Worm (Caenorhabditis elegans) whole organism, young adult: ENCODE results near the gene F19H8.2.

Experiments
- C17E4.6 ChIP-seq: fragments of 200-800 bp; sonication (Bioruptor generic); IDR thresholded peaks from 2 replicates; pipeline ENCODE4 v1.3.6; 2022; ENCODE audit warnings: missing genetic modification reagents, missing genetic modification characterization, missing compliant biosample characterization
- D2030.7 ChIP-seq: fragments of 200-800 bp; sonication (Bioruptor generic); IDR thresholded peaks from 2 replicates; pipeline ENCODE4 v1.3.6; 2022; ENCODE audit warnings: missing genetic modification reagents, missing genetic modification characterization, missing compliant biosample characterization
- F33H1.4 ChIP-seq: fragments of 200-800 bp; sonication (Bioruptor generic); IDR thresholded peaks from 2 replicates; pipeline ENCODE4 v1.3.6; 2022; ENCODE audit warnings: missing genetic modification reagents, missing genetic modification characterization, missing compliant biosample characterization
- F52B5.7 ChIP-seq: sonication (generic microtip); optimal IDR thresholded peaks from 2 replicates; lab custom pipeline; 2016; ENCODE audit warnings: mild to moderate bottlenecking, missing genetic modification characterization, missing compliant biosample characterization
- T26A5.8 ChIP-seq: sonication (generic microtip); optimal IDR thresholded peaks from 2 replicates; lab custom pipeline; 2016; ENCODE audit warnings: missing genetic modification characterization, missing compliant biosample characterization
- Y53F4B.3 ChIP-seq: fragments of 200-800 bp; sonication (Bioruptor generic); IDR thresholded peaks from 2 replicates; pipeline ENCODE4 v1.3.6; 2022; ENCODE audit warnings: missing genetic modification reagents, missing genetic modification characterization, missing compliant biosample characterization
- Y53G8AR.9 ChIP-seq: fragments of 200-800 bp; sonication (Bioruptor generic); conservative IDR thresholded peaks from 2 replicates; pipeline ENCODE4 v1.3.6; 2022; ENCODE audit warnings: missing genetic modification reagents, missing genetic modification characterization, missing compliant biosample characterization
- ama-1 ChIP-seq, 3 experiments: fragments of 150-350 bp in 1 of 3; sonication (generic microtip) in 2 of 3; optimal IDR thresholded peaks; 2 replicates each; lab custom pipeline; 2014 to 2018; ENCODE audit warnings: missing biosample characterization in 2 of 3, missing genetic modification characterization in 2 of 3, missing genetic modification reagents in 2 of 3
- atf-7 ChIP-seq: sonication (generic microtip); optimal IDR thresholded peaks from 2 replicates; lab custom pipeline; 2017; ENCODE audit warnings: mild to moderate bottlenecking, missing genetic modification characterization, missing compliant biosample characterization
- athp-1 ChIP-seq: sonication (generic microtip); optimal IDR thresholded peaks from 2 replicates; lab custom pipeline; 2017; ENCODE audit warnings: mild to moderate bottlenecking, missing genetic modification characterization, missing compliant biosample characterization
- attf-5 ChIP-seq: fragments of 200-800 bp; sonication (Bioruptor generic); optimal IDR thresholded peaks from 2 replicates; lab custom pipeline; 2018; ENCODE audit warnings: mild to moderate bottlenecking, missing genetic modification characterization, missing compliant biosample characterization
- bed-2 ChIP-seq: fragments of 200-800 bp; sonication (Bioruptor generic); IDR thresholded peaks from 2 replicates; pipeline ENCODE4 v1.3.6; 2022; ENCODE audit warnings: missing genetic modification reagents, missing genetic modification characterization, missing compliant biosample characterization
- cebp-1 ChIP-seq, 2 experiments: fragments of 200-800 bp in 1 of 2; sonication (Bioruptor generic) in 1 of 2; sonication (generic microtip) in 1 of 2; IDR thresholded peaks in 1 of 2; optimal IDR thresholded peaks in 1 of 2; 2 replicates each; pipeline versions ENCODE4 v1.3.6 to Lab custom; 2017 to 2022; ENCODE audit warnings: missing compliant biosample characterization in 2 of 2, missing genetic modification characterization in 2 of 2, mild to moderate bottlenecking in 1 of 2, missing genetic modification reagents in 1 of 2, moderate library complexity in 1 of 2
- cebp-2 ChIP-seq: fragments of 200-800 bp; sonication (Bioruptor generic); IDR thresholded peaks from 2 replicates; pipeline ENCODE4 v1.3.6; 2022; ENCODE audit warnings: missing genetic modification characterization, missing compliant biosample characterization
- dpl-1 ChIP-seq: fragments of 150-350 bp; optimal IDR thresholded peaks from 2 replicates; lab custom pipeline; 2014; ENCODE audit warnings: missing biosample characterization, missing genetic modification reagents, missing genetic modification characterization
- egl-44 ChIP-seq: fragments of 200-800 bp; sonication (Bioruptor generic); IDR thresholded peaks from 2 replicates; pipeline ENCODE4 v1.3.6; 2022; ENCODE audit warnings: missing genetic modification reagents, missing genetic modification characterization, missing compliant biosample characterization
- gei-17 ChIP-seq: fragments of 200-800 bp; sonication (Bioruptor generic); optimal IDR thresholded peaks from 2 replicates; lab custom pipeline; 2018; ENCODE audit warnings: mild to moderate bottlenecking, missing genetic modification characterization, missing compliant biosample characterization
- him-1 ChIP-seq: sonication (generic microtip); optimal IDR thresholded peaks from 2 replicates; lab custom pipeline; 2016; ENCODE audit warnings: missing genotype, missing genetic modification reagents, missing genetic modification characterization, missing compliant biosample characterization
- lin-40 ChIP-seq: sonication (generic microtip); optimal IDR thresholded peaks from 2 replicates; lab custom pipeline; 2016; ENCODE audit warnings: missing genetic modification characterization, mild to moderate bottlenecking, missing compliant biosample characterization, missing genotype, missing genetic modification reagents
- madf-6 ChIP-seq: fragments of 200-800 bp; sonication (Bioruptor generic); IDR thresholded peaks from 2 replicates; pipeline ENCODE4 v1.3.6; 2022; ENCODE audit warnings: missing genetic modification reagents, missing genetic modification characterization, missing compliant biosample characterization
- mcd-1 ChIP-seq: fragments of 200-800 bp; sonication (Bioruptor generic); IDR thresholded peaks from 2 replicates; pipeline ENCODE4 v1.3.6; 2022; ENCODE audit warnings: missing genetic modification reagents, missing genetic modification characterization, missing compliant biosample characterization
- mel-28 ChIP-seq: sonication (generic microtip); optimal IDR thresholded peaks from 2 replicates; lab custom pipeline; 2016; ENCODE audit warnings: borderline replicate concordance, mild to moderate bottlenecking, missing genetic modification characterization, missing compliant biosample characterization
- nfya-2 ChIP-seq: fragments of 200-800 bp; sonication (Bioruptor generic); IDR thresholded peaks from 2 replicates; pipeline ENCODE4 v1.3.6; 2022; ENCODE audit warnings: missing genetic modification reagents, missing genetic modification characterization, missing compliant biosample characterization
- nhr-120 ChIP-seq: fragments of 200-800 bp; sonication (Bioruptor generic); IDR thresholded peaks from 2 replicates; pipeline ENCODE4 v1.3.6; 2022; ENCODE audit warnings: missing genetic modification characterization, missing compliant biosample characterization
- pbrm-1 ChIP-seq: fragments of 200-800 bp; sonication (Bioruptor generic); IDR thresholded peaks from 2 replicates; pipeline ENCODE4 v1.3.6; 2022; ENCODE audit warnings: missing genetic modification reagents, missing genetic modification characterization, missing compliant biosample characterization
- pha-4 ChIP-seq: fragments of 150-350 bp; sonication (generic microtip); optimal IDR thresholded peaks from 2 replicates; lab custom pipeline; 2014; ENCODE audit warnings: missing biosample characterization, missing genetic modification reagents, missing genetic modification characterization
- rcor-1 ChIP-seq: fragments of 200-800 bp; sonication (Bioruptor generic); IDR thresholded peaks from 2 replicates; pipeline ENCODE4 v1.3.6; 2022; ENCODE audit warnings: missing genetic modification reagents, missing genetic modification characterization, missing compliant biosample characterization
- sea-2 ChIP-seq: fragments of 200-800 bp; sonication (Bioruptor generic); IDR thresholded peaks from 2 replicates; pipeline ENCODE4 v1.3.6; 2022; ENCODE audit warnings: missing genetic modification characterization, missing compliant biosample characterization
- snpc-3.4 ChIP-seq: sonication (generic microtip); optimal IDR thresholded peaks from 2 replicates; lab custom pipeline; 2017; ENCODE audit warnings: missing genetic modification characterization, mild to moderate bottlenecking, missing compliant biosample characterization, antibody characterized with exemption, moderate library complexity, missing genotype, missing genetic modification reagents
- somi-1 ChIP-seq: fragments of 200-800 bp; sonication (Bioruptor generic); optimal IDR thresholded peaks from 2 replicates; lab custom pipeline; 2018; ENCODE audit warnings: mild to moderate bottlenecking, missing genetic modification characterization, missing compliant biosample characterization
- tlf-1 ChIP-seq: fragments of 200-800 bp; sonication (Bioruptor generic); optimal IDR thresholded peaks from 2 replicates; lab custom pipeline; 2018; ENCODE audit warnings: mild to moderate bottlenecking, missing genetic modification characterization, missing compliant biosample characterization
- zim-3 ChIP-seq: sonication (generic microtip); optimal IDR thresholded peaks from 2 replicates; lab custom pipeline; 2017; ENCODE audit warnings: mild to moderate bottlenecking, missing genetic modification characterization, moderate library complexity, missing compliant biosample characterization
- ztf-18 ChIP-seq: sonication (generic microtip); optimal IDR thresholded peaks from 2 replicates; lab custom pipeline; 2016; ENCODE audit warnings: missing genotype, mild to moderate bottlenecking, missing genetic modification characterization, missing compliant biosample characterization
- ztf-22 ChIP-seq: fragments of 200-800 bp; sonication (Bioruptor generic); optimal IDR thresholded peaks from 2 replicates; lab custom pipeline; 2018; ENCODE audit warnings: mild to moderate bottlenecking, missing genetic modification characterization, moderate library complexity, missing compliant biosample characterization
- ztf-3 ChIP-seq: fragments of 200-800 bp; sonication (Bioruptor generic); optimal IDR thresholded peaks from 2 replicates; lab custom pipeline; 2018; ENCODE audit warnings: mild to moderate bottlenecking, missing genetic modification characterization, missing compliant biosample characterization

Gene F19H8.2

DNA sequence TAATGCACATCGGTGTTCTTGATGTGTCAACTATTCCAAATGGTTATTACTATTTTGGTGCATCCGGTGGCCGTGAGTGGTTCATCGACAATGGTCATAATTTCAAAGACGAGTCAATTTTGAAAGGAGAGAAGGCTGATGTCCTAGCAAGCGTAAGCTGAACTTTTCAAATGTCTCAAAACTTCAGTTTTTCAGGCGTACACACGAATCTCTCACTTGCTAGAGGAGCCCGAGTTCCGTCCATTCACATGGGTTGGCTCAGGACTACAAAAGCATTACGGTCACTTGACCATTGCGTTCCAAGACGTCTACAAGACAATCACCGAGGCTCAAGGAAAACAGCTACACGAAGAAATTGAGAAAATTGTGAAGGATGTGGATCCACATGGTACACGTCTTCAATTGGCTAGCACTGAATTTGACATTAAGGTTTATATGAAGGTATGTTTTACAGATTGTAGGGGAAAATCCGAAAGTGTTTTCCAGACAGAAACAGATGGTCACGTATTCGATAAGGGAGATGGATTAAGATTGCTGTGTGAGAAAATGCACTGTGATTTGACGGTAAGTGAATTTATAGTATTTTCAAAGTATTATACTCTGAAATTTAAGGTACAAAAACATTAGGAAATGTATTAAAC lies 3.7 kb upstream of the F19H8.2 start:
- TF ChIP-seq zim-3 (tag; lab: Kevin White, UChicago) (no peak), F52B5.7 (tag; lab: Kevin White, UChicago) (peak; percentile 1)

DNA sequence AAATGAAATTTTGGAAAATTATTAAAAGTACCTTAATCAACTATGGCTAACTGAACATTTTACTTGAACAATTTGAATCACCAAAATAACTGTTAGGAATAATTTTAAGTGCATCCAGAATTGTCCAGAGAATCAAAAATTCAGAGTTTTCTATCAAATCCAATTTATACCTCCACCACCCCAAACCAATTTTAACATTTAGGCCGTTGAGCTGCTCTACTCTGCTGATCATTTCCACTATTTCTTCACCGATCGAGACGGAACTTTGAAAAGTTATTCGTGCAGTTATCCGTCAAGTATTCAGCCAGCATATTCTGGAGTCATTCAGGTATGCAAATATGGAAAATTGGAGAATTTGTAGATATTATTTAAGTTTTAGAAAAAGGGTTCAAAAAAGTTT lies 2.8 kb upstream of the F19H8.2 start:
- TF ChIP-seq ama-1 (optimal IDR thresholded peaks at IDR 0.05; lab: Kevin White, UChicago) (peak; percentile 40), ama-1 (GFP tag; optimal IDR thresholded peaks at IDR 0.05; lab: Kevin White, UChicago) (no peak), nfya-2 (GFP tag; lab: Robert Waterston, UW) (no peak)

DNA sequence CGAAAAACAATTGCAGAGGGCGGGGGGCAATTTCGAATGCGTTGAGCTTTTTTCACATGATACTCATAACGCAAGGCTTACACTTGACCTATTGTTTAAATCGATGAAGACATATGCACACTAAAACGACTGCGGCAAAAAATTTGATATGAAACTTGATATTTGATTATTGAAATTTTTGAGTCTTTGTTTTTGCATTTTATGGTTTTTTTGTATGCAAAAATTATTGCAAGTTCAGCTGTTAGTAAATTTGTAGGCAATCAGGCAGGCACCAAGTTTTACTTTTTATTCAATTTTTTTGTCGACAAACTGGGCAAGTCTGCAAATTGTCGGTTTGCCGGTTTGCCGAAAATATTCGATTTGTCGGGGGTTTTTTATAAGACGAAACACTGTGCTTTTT lies 503 bp upstream of the F19H8.2 start, which contains the start of gene arl-3:
Gene arl-3, plus strand, starts transcription at position 301 of the 400 bp plus-strand sequence.
- TF ChIP-seq pbrm-1 (GFP tag; lab: Robert Waterston, UW) = no peak
- no peak for TF ChIP-seq Y53F4B.3
- no peak for TF ChIP-seq ztf-18 (tag; lab: Kevin White, UChicago)
- no peak for TF ChIP-seq cebp-2 (GFP tag; lab: Robert Waterston, UW)
- TF ChIP-seq dpl-1 (GFP tag; lab: Kevin White, UChicago) = no peak
- 0 out of 2 replicates have a peak, but pooled peaks have one; percentile 40 for TF ChIP-seq Y53G8AR.9 (GFP tag; lab: Robert Waterston, UW)

DNA sequence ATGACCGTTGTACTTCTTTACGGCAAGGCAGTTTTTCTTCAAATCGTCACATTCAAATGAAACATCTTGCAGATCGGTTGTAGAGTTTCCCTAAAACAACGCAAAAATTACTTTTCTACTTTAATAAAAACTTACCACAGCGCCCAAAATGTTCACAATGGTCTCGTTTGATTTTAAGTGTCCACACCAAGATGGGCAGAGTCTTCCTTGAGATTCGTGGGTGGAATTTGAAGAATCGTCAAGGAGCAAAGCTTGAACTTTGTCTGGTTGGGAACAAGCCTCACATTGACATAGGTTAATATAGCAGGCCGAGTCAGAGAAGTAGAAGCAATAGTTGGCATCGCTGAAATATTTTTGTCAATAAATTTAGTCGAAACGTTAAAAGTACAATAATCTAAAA lies 643 bp downstream of the F19H8.2 start:
- TF ChIP-seq athp-1 (no peak), bed-2 (GFP tag; lab: Robert Waterston, UW) (no peak), nhr-120 (GFP tag; lab: Robert Waterston, UW) (no peak), D2030.7 (no peak), egl-44 (no peak), lin-40 (no peak), snpc-3.4 (tag; lab: Kevin White, UChicago) (no peak), attf-5 (no peak), ztf-22 (GFP tag; lab: Kevin White, UChicago) (no peak), gei-17 (GFP tag; lab: Kevin White, UChicago) (no peak), sea-2 (GFP tag; lab: Robert Waterston, UW) (no peak), cebp-1 (GFP tag; IDR thresholded peaks at IDR 0.05; lab: Robert Waterston, UW) (no peak), cebp-1 (tag; optimal IDR thresholded peaks at IDR 0.05; lab: Kevin White, UChicago) (no peak)

DNA sequence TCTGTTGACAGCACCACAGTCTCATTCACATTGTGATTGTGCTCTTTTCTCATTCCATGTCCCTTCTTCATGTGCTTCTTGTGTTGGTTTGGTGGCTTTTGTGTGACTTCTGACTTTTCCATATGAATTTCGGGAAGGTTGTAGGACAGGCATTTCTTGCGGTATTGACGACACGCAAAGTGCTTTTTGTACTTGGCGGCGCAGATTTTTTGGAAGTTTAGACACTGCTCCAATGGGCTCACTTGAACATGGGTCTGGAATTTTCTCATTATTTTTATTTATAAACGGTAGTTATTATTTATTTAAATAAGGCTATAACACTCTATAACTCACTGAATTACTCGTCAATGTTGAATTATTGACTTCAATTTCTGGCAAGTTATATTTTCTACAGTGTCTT lies 1.4 kb downstream of the F19H8.2 start:
- TF ChIP-seq ama-1 (optimal IDR thresholded peaks at IDR 0.05; lab: Kevin White, UChicago) (peak; percentile 60), ama-1 (GFP tag; optimal IDR thresholded peaks at IDR 0.05; lab: Kevin White, UChicago) (no peak), mel-28 (no peak)

DNA sequence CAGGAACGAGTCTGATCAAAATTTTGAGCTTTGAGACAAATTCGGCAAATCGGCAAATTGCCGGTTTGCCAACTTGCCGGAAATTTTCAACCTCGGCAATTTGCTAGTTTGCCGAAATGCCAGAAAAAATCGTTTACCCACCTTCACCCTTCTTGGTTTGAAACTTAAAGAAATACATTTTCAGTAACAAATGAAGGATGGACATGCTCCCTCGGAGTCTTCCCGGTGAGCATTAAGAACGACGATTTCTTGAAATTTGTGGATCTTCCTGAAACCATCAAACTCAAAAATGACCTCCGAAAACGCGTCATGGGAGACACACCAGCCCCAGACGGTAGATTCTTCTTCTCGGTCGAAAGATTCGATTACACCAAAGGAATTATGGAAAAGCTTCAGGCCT lies 2.9 kb downstream of the F19H8.2 start:
- TF ChIP-seq somi-1 (GFP tag; lab: Kevin White, UChicago) (no peak), T26A5.8 (no peak), C17E4.6 (GFP tag; lab: Robert Waterston, UW) (no peak), F33H1.4 (GFP tag; lab: Robert Waterston, UW) (no peak), rcor-1 (no peak), tlf-1 (no peak), D2030.7 (no peak), dpl-1 (GFP tag; lab: Kevin White, UChicago) (no peak), him-1 (tag; lab: Kevin White, UChicago) (no peak), madf-6 (GFP tag; lab: Robert Waterston, UW) (no peak), mcd-1 (GFP tag; lab: Robert Waterston, UW) (no peak), athp-1 (no peak), ztf-3 (GFP tag; lab: Kevin White, UChicago) (no peak), pha-4 (tag; lab: Kevin White, UChicago) (no peak), atf-7 (tag; lab: Kevin White, UChicago) (no peak), F52B5.7 (tag; lab: Kevin White, UChicago) (no peak)
